Fruit fly (Drosophila melanogaster) whole organism, embryonic: Measurements from ENCODE around the gene Bet5.
A peak's percentile ranks its signal among the peaks of the same experiment; 100 is the strongest.

Source experiments
- Aef1 ChIP-seq: fragments of 200-800 bp; sonication (Bioruptor generic); IDR thresholded peaks from 3 replicates; pipeline ENCODE4 v1.3.6; 2022; ENCODE audit warnings: missing biosample characterization, missing genetic modification characterization
- Asciz ChIP-seq: fragments of 200-800 bp; sonication (Bioruptor generic); optimal IDR thresholded peaks from 2 replicates; lab custom pipeline; 2017; ENCODE audit warnings: missing biosample characterization, mild to moderate bottlenecking, missing genetic modification characterization, missing genetic modification reagents
- B-H2 ChIP-seq: fragments of 200-800 bp; sonication (Bioruptor generic); optimal IDR thresholded peaks from 2 replicates; lab custom pipeline; 2018; ENCODE audit warnings: missing biosample characterization, mild to moderate bottlenecking, missing genetic modification characterization
- CG10274 ChIP-seq: fragments of 200-800 bp; sonication (Bioruptor generic); optimal IDR thresholded peaks from 3 replicates; lab custom pipeline; 2017; ENCODE audit warnings: missing biosample characterization, mild to moderate bottlenecking, missing genetic modification characterization
- CG10462 ChIP-seq: fragments of 200-800 bp; sonication (Bioruptor generic); optimal IDR thresholded peaks from 2 replicates; lab custom pipeline; 2016; ENCODE audit warnings: missing biosample characterization, missing genetic modification characterization
- CG10543 ChIP-seq: fragments of 200-800 bp; sonication (Bioruptor generic); optimal IDR thresholded peaks from 3 replicates; lab custom pipeline; 2017; ENCODE audit warnings: missing biosample characterization, mild to moderate bottlenecking, missing genetic modification characterization, moderate library complexity
- CG10959 ChIP-seq: fragments of 200-800 bp; sonication (Bioruptor generic); IDR thresholded peaks from 2 replicates; pipeline ENCODE4 v1.3.6; 2022; ENCODE audit warnings: missing biosample characterization, missing genetic modification characterization
- CG12391 ChIP-seq: fragments of 200-800 bp; sonication (Bioruptor generic); optimal IDR thresholded peaks from 3 replicates; lab custom pipeline; 2018; ENCODE audit warnings: missing biosample characterization, mild to moderate bottlenecking, missing genetic modification characterization, moderate library complexity
- CG13296 ChIP-seq: fragments of 200-800 bp; sonication (Bioruptor generic); optimal IDR thresholded peaks from 3 replicates; lab custom pipeline; 2018; ENCODE audit warnings: missing biosample characterization, mild to moderate bottlenecking, missing genetic modification characterization
- CG15479 ChIP-seq: fragments of 200-800 bp; sonication (Bioruptor generic); optimal IDR thresholded peaks from 3 replicates; lab custom pipeline; 2019; ENCODE audit warnings: missing biosample characterization, mild to moderate bottlenecking, missing genetic modification characterization, moderate library complexity
- CG15696 ChIP-seq: fragments of 200-800 bp; sonication (Bioruptor generic); optimal IDR thresholded peaks from 2 replicates; lab custom pipeline; 2019; ENCODE audit warnings: missing biosample characterization, mild to moderate bottlenecking, missing genetic modification characterization, moderate library complexity
- CG1602 ChIP-seq: fragments of 200-800 bp; sonication (Bioruptor generic); optimal IDR thresholded peaks from 3 replicates; lab custom pipeline; 2016; ENCODE audit warnings: missing biosample characterization, missing genetic modification characterization
- CG17612 ChIP-seq: fragments of 200-800 bp; sonication (Bioruptor generic); IDR thresholded peaks from 2 replicates; pipeline ENCODE4 v1.3.6; 2022; ENCODE audit warnings: missing biosample characterization, missing genetic modification characterization
- CG17829 ChIP-seq: fragments of 200-800 bp; optimal IDR thresholded peaks from 2 replicates; lab custom pipeline; 2019; ENCODE audit warnings: missing biosample characterization, mild to moderate bottlenecking, missing genetic modification characterization, moderate library complexity
- CG30403 ChIP-seq: fragments of 200-800 bp; sonication (Bioruptor generic); optimal IDR thresholded peaks from 3 replicates; lab custom pipeline; 2016; ENCODE audit warnings: missing biosample characterization, missing genetic modification characterization
- CG3281 ChIP-seq: fragments of 200-800 bp; sonication (Bioruptor generic); optimal IDR thresholded peaks from 3 replicates; lab custom pipeline; 2017; ENCODE audit warnings: missing biosample characterization, mild to moderate bottlenecking, missing genetic modification characterization
- CG34422 ChIP-seq: fragments of 200-800 bp; sonication (Bioruptor generic); IDR thresholded peaks from 3 replicates; pipeline ENCODE4 v1.3.6; 2022; ENCODE audit warnings: missing biosample characterization, missing genetic modification characterization
- CG4424 ChIP-seq: fragments of 200-800 bp; sonication (Bioruptor generic); optimal IDR thresholded peaks from 3 replicates; lab custom pipeline; 2016; ENCODE audit warnings: missing biosample characterization, missing genetic modification characterization
- CG4617 ChIP-seq: fragments of 200-800 bp; sonication (Bioruptor generic); optimal IDR thresholded peaks from 3 replicates; lab custom pipeline; 2016; ENCODE audit warnings: missing biosample characterization, missing genetic modification characterization, borderline replicate concordance
- CG5180 ChIP-seq: fragments of 200-800 bp; sonication (Bioruptor generic); optimal IDR thresholded peaks from 3 replicates; lab custom pipeline; 2017; ENCODE audit warnings: missing biosample characterization, missing genetic modification characterization, mild to moderate bottlenecking, moderate library complexity, missing genetic modification reagents
- CG6254 ChIP-seq: fragments of 200-800 bp; sonication (Bioruptor generic); optimal IDR thresholded peaks from 3 replicates; lab custom pipeline; 2017; ENCODE audit warnings: mild to moderate bottlenecking, missing biosample characterization, missing genetic modification reagents, missing genetic modification characterization
- Dad ChIP-seq: fragments of 200-800 bp; sonication (Bioruptor generic); optimal IDR thresholded peaks from 3 replicates; lab custom pipeline; 2016; ENCODE audit warnings: missing biosample characterization, missing genetic modification characterization
- Gsc ChIP-seq: fragments of 200-800 bp; sonication (Bioruptor generic); IDR thresholded peaks from 2 replicates; pipeline ENCODE4 v1.3.6; 2022; ENCODE audit warnings: missing biosample characterization, missing genetic modification characterization
- Gug ChIP-seq: fragments of 200-800 bp; sonication (Bioruptor generic); IDR thresholded peaks from 4 replicates; pipeline ENCODE4 v1.3.6; 2022; ENCODE audit warnings: missing biosample characterization, missing genetic modification characterization
- HLH4C ChIP-seq: fragments of 200-800 bp; sonication (Bioruptor generic); IDR thresholded peaks from 3 replicates; pipeline ENCODE4 v1.3.6; 2022; ENCODE audit warnings: missing biosample characterization, missing genetic modification characterization; ENCODE audit not compliant: partially characterized antibody
- Hmr ChIP-seq: fragments of 200-800 bp; sonication (Bioruptor generic); optimal IDR thresholded peaks from 3 replicates; lab custom pipeline; 2017; ENCODE audit warnings: mild to moderate bottlenecking, missing biosample characterization, missing genetic modification reagents, missing genetic modification characterization
- Hr51 ChIP-seq, 2 experiments: fragments of 200-800 bp; sonication (Bioruptor generic); optimal IDR thresholded peaks; 2 replicates in 1 of 2; 3 replicates in 1 of 2; lab custom pipeline; 2016 to 2018; ENCODE audit warnings: missing biosample characterization in 2 of 2, missing genetic modification characterization in 2 of 2, mild to moderate bottlenecking in 1 of 2, moderate library complexity in 1 of 2
- Jarid2 ChIP-seq: fragments of 200-800 bp; sonication (Bioruptor generic); optimal IDR thresholded peaks from 3 replicates; lab custom pipeline; 2017; ENCODE audit warnings: mild to moderate bottlenecking, missing biosample characterization, missing genetic modification reagents, missing genetic modification characterization
- MESR4 ChIP-seq: fragments of 200-800 bp; sonication (Bioruptor generic); optimal IDR thresholded peaks from 2 replicates; lab custom pipeline; 2018; ENCODE audit warnings: missing biosample characterization, mild to moderate bottlenecking, missing genetic modification characterization, moderate library complexity
- Mad ChIP-seq: fragments of 200-800 bp; sonication (Bioruptor generic); optimal IDR thresholded peaks from 2 replicates; lab custom pipeline; 2016; ENCODE audit warnings: missing biosample characterization, missing genetic modification characterization
- Side ChIP-seq: fragments of 200-800 bp; sonication (Bioruptor generic); optimal IDR thresholded peaks from 2 replicates; lab custom pipeline; 2016; ENCODE audit warnings: missing biosample characterization, missing genetic modification characterization
- Taf1 ChIP-seq: fragments of 200-800 bp; sonication (Bioruptor generic); IDR thresholded peaks from 2 replicates; pipeline ENCODE4 v1.3.6; 2022; ENCODE audit warnings: missing biosample characterization, missing genetic modification characterization
- ac ChIP-seq: fragments of 200-800 bp; sonication (Bioruptor generic); optimal IDR thresholded peaks from 3 replicates; lab custom pipeline; 2017; ENCODE audit warnings: missing biosample characterization, mild to moderate bottlenecking, missing genetic modification characterization
- ase ChIP-seq: fragments of 200-800 bp; sonication (Bioruptor generic); IDR thresholded peaks from 3 replicates; pipeline ENCODE4 v1.3.6; 2022; ENCODE audit warnings: missing biosample characterization, missing genetic modification characterization
- bab2 ChIP-seq: fragments of 200-800 bp; sonication (Bioruptor generic); optimal IDR thresholded peaks from 2 replicates; lab custom pipeline; 2016; ENCODE audit warnings: missing biosample characterization, missing genetic modification characterization
- br ChIP-seq: fragments of >200 bp; optimal IDR thresholded peaks from 2 replicates; lab custom pipeline; 2017
- cato ChIP-seq: fragments of 200-800 bp; sonication (Bioruptor generic); optimal IDR thresholded peaks from 2 replicates; lab custom pipeline; 2016; ENCODE audit warnings: missing biosample characterization, missing genetic modification characterization, borderline replicate concordance
- dan ChIP-seq: fragments of 200-800 bp; sonication (Bioruptor generic); IDR thresholded peaks from 2 replicates; pipeline ENCODE4 v1.3.6; 2022; ENCODE audit warnings: missing biosample characterization, missing genetic modification characterization
- ewg ChIP-seq: fragments of 200-800 bp; sonication (Bioruptor generic); optimal IDR thresholded peaks from 3 replicates; lab custom pipeline; 2017; ENCODE audit warnings: mild to moderate bottlenecking, missing biosample characterization, missing genetic modification reagents, missing genetic modification characterization
- eyg ChIP-seq: fragments of 200-800 bp; sonication (Bioruptor generic); optimal IDR thresholded peaks from 3 replicates; lab custom pipeline; 2016; ENCODE audit warnings: missing biosample characterization, missing genetic modification characterization
- fd102C ChIP-seq: fragments of 200-800 bp; sonication (Bioruptor generic); optimal IDR thresholded peaks from 2 replicates; lab custom pipeline; 2018; ENCODE audit warnings: missing biosample characterization, mild to moderate bottlenecking, missing genetic modification characterization, moderate library complexity
- gcm ChIP-seq: fragments of 200-800 bp; sonication (Bioruptor generic); optimal IDR thresholded peaks from 2 replicates; lab custom pipeline; 2019; ENCODE audit warnings: missing biosample characterization, mild to moderate bottlenecking, missing genetic modification characterization, moderate library complexity
- gro ChIP-seq: fragments of 200-800 bp; sonication (Bioruptor generic); optimal IDR thresholded peaks from 2 replicates; lab custom pipeline; 2016; ENCODE audit warnings: missing biosample characterization, missing genetic modification characterization
- kni ChIP-seq: fragments of 200-800 bp; sonication (Bioruptor generic); optimal IDR thresholded peaks from 3 replicates; lab custom pipeline; 2017; ENCODE audit warnings: mild to moderate bottlenecking, missing biosample characterization, missing genetic modification reagents, missing genetic modification characterization
- lola ChIP-seq, 3 experiments: fragments of >200 bp in 2 of 3; fragments of 200-800 bp in 1 of 3; sonication (Bioruptor generic) in 1 of 3; optimal IDR thresholded peaks; 2 replicates each; lab custom pipeline; 2017 to 2019; ENCODE audit warnings: missing biosample characterization in 3 of 3, missing genetic modification characterization in 3 of 3, mild to moderate bottlenecking in 1 of 3, moderate library complexity in 1 of 3
- pfk ChIP-seq: fragments of 200-800 bp; sonication (Bioruptor generic); optimal IDR thresholded peaks from 2 replicates; lab custom pipeline; 2018; ENCODE audit warnings: missing biosample characterization, mild to moderate bottlenecking, missing genetic modification characterization, moderate library complexity
- pum ChIP-seq: fragments of 200-800 bp; sonication (Bioruptor generic); optimal IDR thresholded peaks from 2 replicates; lab custom pipeline; 2016; ENCODE audit warnings: missing biosample characterization, missing genetic modification characterization
- ranshi ChIP-seq: fragments of 200-800 bp; sonication (Bioruptor generic); IDR thresholded peaks from 2 replicates; pipeline ENCODE4 v1.3.6; 2022; ENCODE audit warnings: missing biosample characterization, missing genetic modification characterization
- row ChIP-seq: fragments of 200-800 bp; sonication (Bioruptor generic); IDR thresholded peaks from 3 replicates; pipeline ENCODE4 v1.3.6; 2022; ENCODE audit warnings: missing biosample characterization, missing genetic modification characterization
- slp2 ChIP-seq: fragments of 200-800 bp; sonication (Bioruptor generic); optimal IDR thresholded peaks from 2 replicates; lab custom pipeline; 2016; ENCODE audit warnings: missing biosample characterization, missing genetic modification characterization
- sob ChIP-seq: fragments of 200-800 bp; sonication (Bioruptor generic); IDR thresholded peaks from 2 replicates; pipeline ENCODE4 v1.3.6; 2022; ENCODE audit warnings: missing biosample characterization, missing genetic modification characterization

Gene Bet5

dm6 chr3R:30191462-30191874 is 11.4 kb downstream of the Bet5 start (continued):
- TF ChIP-seq pum (GFP tag; lab: Kevin White, UChicago), result peak; percentile 29
- TF ChIP-seq CG10959 (GFP tag; lab: Robert Waterston, UW), result no peak
- peak; percentile 39 for TF ChIP-seq CG12391
- no peak for TF ChIP-seq pfk (GFP tag; lab: Kevin White, UChicago)
- no peak for TF ChIP-seq gcm
- no peak for TF ChIP-seq Jarid2 (GFP tag; lab: Kevin White, UChicago)
- TF ChIP-seq CG17612, result no peak
- no peak for TF ChIP-seq CG15479 (GFP tag; lab: Kevin White, UChicago)
- peak; percentile 36 for TF ChIP-seq Hmr
- no peak for TF ChIP-seq br (lab: Kevin White, UChicago)
- peak; percentile 37 for TF ChIP-seq CG4424 (GFP tag; lab: Kevin White, UChicago)
- TF ChIP-seq CG15696 (tag; lab: Kevin White, UChicago), result no peak
- TF ChIP-seq kni, result no peak
- peak in 1 of 3 experiments; percentile 33 for TF ChIP-seq lola (GFP tag; optimal IDR thresholded peaks at IDR 0.05; lab: Kevin White, UChicago)
- peak; percentile 53 for TF ChIP-seq CG30403 (GFP tag; lab: Kevin White, UChicago)
- TF ChIP-seq CG4617, result no peak
- no peak for TF ChIP-seq CG34422 (GFP tag; lab: Robert Waterston, UW)
- TF ChIP-seq Taf1, result no peak
- TF ChIP-seq dan, result no peak
- no peak for TF ChIP-seq Side (GFP tag; lab: Kevin White, UChicago)
- no peak for TF ChIP-seq ac
- TF ChIP-seq B-H2 (GFP tag; lab: Kevin White, UChicago), result no peak
- no peak for TF ChIP-seq Gsc
- peak; percentile 35 for TF ChIP-seq CG1602 (GFP tag; lab: Kevin White, UChicago)
- peak in 1 of 2 experiments; percentile 65 for TF ChIP-seq Hr51 (GFP tag; optimal IDR thresholded peaks at IDR 0.05; lab: Kevin White, UChicago)
- TF ChIP-seq sob (GFP tag; lab: Robert Waterston, UW), result no peak
- TF ChIP-seq row (GFP tag; lab: Robert Waterston, UW), result peak; percentile 66
- TF ChIP-seq CG13296 (GFP tag; lab: Kevin White, UChicago), result no peak
- TF ChIP-seq Asciz (GFP tag; lab: Kevin White, UChicago), result no peak
- no peak for TF ChIP-seq Aef1 (GFP tag; lab: Robert Waterston, UW)
- TF ChIP-seq MESR4 (GFP tag; lab: Kevin White, UChicago), result no peak
- TF ChIP-seq CG10543 (GFP tag; lab: Kevin White, UChicago), result no peak
- TF ChIP-seq eyg (GFP tag; lab: Kevin White, UChicago), result peak; percentile 32
- no peak for TF ChIP-seq Dad (GFP tag; lab: Kevin White, UChicago)
- TF ChIP-seq ranshi (GFP tag; lab: Robert Waterston, UW), result no peak
- TF ChIP-seq gro, result no peak
- TF ChIP-seq cato, result no peak
- TF ChIP-seq HLH4C (GFP tag; lab: Robert Waterston, UW), result no peak
- no peak for TF ChIP-seq Mad (GFP tag; lab: Kevin White, UChicago)
- TF ChIP-seq CG10462 (GFP tag; lab: Kevin White, UChicago), result peak; percentile 12
- TF ChIP-seq CG3281, result no peak
- no peak for TF ChIP-seq Gug
- no peak for TF ChIP-seq fd102C (GFP tag; lab: Kevin White, UChicago)
- TF ChIP-seq ewg (GFP tag; lab: Kevin White, UChicago), result peak; percentile 31
- TF ChIP-seq CG17829 (tag; lab: Kevin White, UChicago), result peak; percentile 32
- no peak for TF ChIP-seq CG10274 (GFP tag; lab: Kevin White, UChicago)
- TF ChIP-seq bab2, result peak; percentile 24
- TF ChIP-seq CG6254 (GFP tag; lab: Kevin White, UChicago), result no peak
- no peak for TF ChIP-seq ase (GFP tag; lab: Robert Waterston, UW)
- no peak for TF ChIP-seq CG5180 (GFP tag; lab: Kevin White, UChicago)
- TF ChIP-seq slp2 (GFP tag; lab: Kevin White, UChicago), result peak; percentile 54
